Comparison of ENCODE assay signal across 3 worm cellular contexts in genomic region chrIV:8042897-8043296, ce11.
TF ChIP-seq lines count a peak whose summit lies in the region.

No protein-coding gene starts in this region.

TF ChIP-seq in whole organism, L1 larva, 84 proteins besides CTCF, POLR2A, EP300 and RAD21:
- TF ChIP-seq snu-23 (GFP tag; optimal IDR thresholded peaks at IDR 0.05; lab: Kevin White, UChicago) (no peak), elt-3 (tag; optimal IDR thresholded peaks at IDR 0.05; lab: Kevin White, UChicago) (peak in 2 of 6 experiments; percentile 23 to 72), nhr-85 (tag; lab: Kevin White, UChicago) (peak; percentile 56), unc-86 (tag; optimal IDR thresholded peaks at IDR 0.05; lab: Kevin White, UChicago) (no peak), blmp-1 (tag; optimal IDR thresholded peaks at IDR 0.05; lab: Kevin White, UChicago) (peak; percentile 48), nhr-71 (tag; optimal IDR thresholded peaks at IDR 0.05; lab: Kevin White, UChicago) (peak; percentile 2)

TF ChIP-seq in whole organism, L2 larva, 48 proteins besides CTCF, POLR2A, EP300 and RAD21:
- TF ChIP-seq F13H6.1 (tag; optimal IDR thresholded peaks at IDR 0.05; lab: Kevin White, UChicago) = no peak
- TF ChIP-seq aly-2 (tag; optimal IDR thresholded peaks at IDR 0.05; lab: Kevin White, UChicago) = no peak
- TF ChIP-seq nhr-21 (tag; optimal IDR thresholded peaks at IDR 0.05; lab: Kevin White, UChicago) = peak; percentile 13
- peak; percentile 68 for TF ChIP-seq nhr-25 (tag; optimal IDR thresholded peaks at IDR 0.05; lab: Kevin White, UChicago)
- TF ChIP-seq sma-9 (GFP tag; optimal IDR thresholded peaks at IDR 0.05; lab: Kevin White, UChicago) = peak; percentile 66
- TF ChIP-seq sma-9 (tag; optimal IDR thresholded peaks at IDR 0.05; lab: Kevin White, UChicago) = no peak
- peak; percentile 16 for TF ChIP-seq blmp-1 (tag; optimal IDR thresholded peaks at IDR 0.05; lab: Kevin White, UChicago; ENCODE audit: insufficient read depth)

TF ChIP-seq in whole organism, L4 larva, 104 proteins besides CTCF, POLR2A, EP300 and RAD21:
- no peak for TF ChIP-seq zip-11 (GFP tag; IDR thresholded peaks at IDR 0.05; lab: Robert Waterston, UW)
- no peak for TF ChIP-seq vab-7 (GFP tag; IDR thresholded peaks at IDR 0.05; lab: Robert Waterston, UW)
- TF ChIP-seq mdl-1 (tag; optimal IDR thresholded peaks at IDR 0.05; lab: Kevin White, UChicago) = peak in 1 of 2 experiments; percentile 37
- TF ChIP-seq nhr-111 (GFP tag; optimal IDR thresholded peaks at IDR 0.05; lab: Kevin White, UChicago) = no peak
- TF ChIP-seq gei-8 (GFP tag; optimal IDR thresholded peaks at IDR 0.05; lab: Kevin White, UChicago) = no peak
- TF ChIP-seq mxl-3 (GFP tag; optimal IDR thresholded peaks at IDR 0.05; lab: Kevin White, UChicago) = peak; percentile 20
- peak; percentile 19 for TF ChIP-seq nhr-25 (tag; optimal IDR thresholded peaks at IDR 0.05; lab: Kevin White, UChicago; ENCODE audit: borderline replicate concordance, insufficient read depth)
- TF ChIP-seq nhr-28 (tag; optimal IDR thresholded peaks at IDR 0.05; lab: Kevin White, UChicago) = peak; percentile 40
TF ChIP-seq in whole organism, L4 larva: peak in this region for 4.

Comparison
In these comparisons a context has a peak if more than half of its experiments do, and no peak if none do; other contexts are left out.
1. Of the 29 proteins assayed by ChIP-seq in both whole organism, L4 larva and whole organism, L1 larva: peak only in whole organism, L4 larva: nhr-28; only in whole organism, L1 larva: none; in both: none; in neither: 27; mixed calls (peak in some experiments, not most) for 1.